Worm (Caenorhabditis elegans): ENCODE data around the gene wht-2.

ce11 chrIV:11474067-11474466, 3.8 kb downstream of the wht-2 start:
- TF ChIP-seq dao-5 (tag; optimal IDR thresholded peaks at IDR 0.05) (peak; percentile 91), W03F9.2 (tag; optimal IDR thresholded peaks at IDR 0.05) (peak; percentile 56), him-1 (tag; optimal IDR thresholded peaks at IDR 0.05) (peak; percentile 81)
